Worm (Caenorhabditis elegans): ENCODE data around the gene srh-271.
"Not testable (repeated sequence)": the region's sequence is repeated elsewhere in the genome, so short reads cannot be mapped to it uniquely, and the experiment has no call there.

Gene srh-271

DNA sequence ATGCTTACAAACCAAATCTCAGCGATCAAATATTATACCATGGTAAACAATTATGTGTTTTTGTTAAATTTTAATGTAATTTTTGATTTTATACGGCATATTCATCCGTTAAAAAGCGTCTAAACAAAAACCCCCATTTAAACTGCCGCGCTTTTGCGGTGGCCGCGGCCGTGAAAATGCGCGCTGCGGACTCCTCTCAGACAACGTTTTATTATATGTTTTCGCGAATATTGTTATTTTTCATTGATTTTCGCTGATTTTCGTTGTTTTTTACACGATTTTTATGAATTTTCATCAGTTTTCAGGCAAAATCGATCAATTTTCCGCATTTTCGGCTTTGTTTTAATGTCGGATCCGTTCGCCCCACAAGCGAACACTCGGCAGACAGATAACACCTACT lies 16.8 kb upstream of the srh-271 start, which contains the start of gene W02H5.19:
W02H5.19 (plus strand) TSS at position 346 of the 400 bp plus-strand sequence.
- TF ChIP-seq hlh-1 (tag; optimal IDR thresholded peaks at IDR 0.05) (no peak), mep-1 (tag; optimal IDR thresholded peaks at IDR 0.05) (peak; percentile 36), lsy-2 (tag; optimal IDR thresholded peaks at IDR 0.05) (no peak), mls-2 (tag; optimal IDR thresholded peaks at IDR 0.05) (peak; percentile 36), pha-4 (tag; optimal IDR thresholded peaks at IDR 0.05) (peak; percentile 39), sptf-1 (tag; optimal IDR thresholded peaks at IDR 0.05) (peak; percentile 44), nhr-237 (tag; optimal IDR thresholded peaks at IDR 0.05) (peak; percentile 46), cnd-1 (tag; optimal IDR thresholded peaks at IDR 0.05) (peak; percentile 2), mab-5 (tag; optimal IDR thresholded peaks at IDR 0.05) (no peak), ces-1 (GFP tag; optimal IDR thresholded peaks at IDR 0.05) (peak; percentile 26), nhr-2 (tag; optimal IDR thresholded peaks at IDR 0.05) (no peak), lin-32 (GFP tag; optimal IDR thresholded peaks at IDR 0.05) (no peak), ceh-43 (GFP tag; optimal IDR thresholded peaks at IDR 0.05) (no peak), lin-13 (tag; optimal IDR thresholded peaks at IDR 0.05) (peak; percentile 6)

ce11 chrV:2625360-2625759 lies 3.6 kb upstream of the srh-271 start, which contains the start of gene sknr-1:
Gene sknr-1, minus strand, starts transcription at chrV:2625460.
- not testable (repeated sequence) for TF ChIP-seq mab-5 (tag; optimal IDR thresholded peaks at IDR 0.05); unc-120 (tag; optimal IDR thresholded peaks at IDR 0.05; ENCODE audit: poor library complexity, severe bottlenecking); nhr-76 (tag; optimal IDR thresholded peaks at IDR 0.05)

DNA sequence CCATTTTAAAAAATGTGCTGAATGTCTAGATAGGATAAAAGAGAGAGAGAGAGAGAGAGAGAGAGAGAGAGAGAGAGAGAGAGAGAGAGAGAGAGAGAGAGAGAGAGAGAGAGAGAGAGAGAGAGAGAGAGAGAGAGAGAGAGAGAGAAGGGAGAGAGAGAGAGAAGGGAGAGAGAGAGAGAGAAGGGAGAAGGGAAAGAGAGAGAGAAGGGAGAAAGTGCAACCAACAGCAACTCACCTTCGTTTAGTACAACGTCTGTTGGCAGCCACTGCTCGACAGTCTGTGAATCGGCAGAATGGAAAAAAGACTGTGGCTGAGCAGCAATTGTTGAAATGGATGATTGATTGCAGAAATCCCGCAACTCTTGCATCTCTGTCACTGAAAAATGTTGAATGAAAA lies 2.0 kb upstream of the srh-271 start:
- no peak for TF ChIP-seq unc-62 (GFP tag; optimal IDR thresholded peaks at IDR 0.05)
- TF ChIP-seq mls-2 (tag; optimal IDR thresholded peaks at IDR 0.05), result peak; percentile 3
- TF ChIP-seq ceh-83 (GFP tag; optimal IDR thresholded peaks at IDR 0.05), result no peak
- TF ChIP-seq M03D4.4 (tag; optimal IDR thresholded peaks at IDR 0.05), result peak; percentile 32
- TF ChIP-seq nhr-237 (tag; optimal IDR thresholded peaks at IDR 0.05), result no peak
- TF ChIP-seq ceh-43 (GFP tag; optimal IDR thresholded peaks at IDR 0.05), result no peak
- TF ChIP-seq nhr-28 (tag; optimal IDR thresholded peaks at IDR 0.05), result no peak
- no peak for TF ChIP-seq mab-5 (tag; optimal IDR thresholded peaks at IDR 0.05)
- no peak for TF ChIP-seq hlh-1 (tag; optimal IDR thresholded peaks at IDR 0.05)
- no peak for TF ChIP-seq sem-2 (GFP tag; optimal IDR thresholded peaks at IDR 0.05)
- no peak for TF ChIP-seq bed-3 (GFP tag; optimal IDR thresholded peaks at IDR 0.05)
- peak; percentile 45 for TF ChIP-seq lin-32 (GFP tag; optimal IDR thresholded peaks at IDR 0.05)
- TF ChIP-seq tbx-8 (GFP tag; optimal IDR thresholded peaks at IDR 0.05), result no peak

DNA sequence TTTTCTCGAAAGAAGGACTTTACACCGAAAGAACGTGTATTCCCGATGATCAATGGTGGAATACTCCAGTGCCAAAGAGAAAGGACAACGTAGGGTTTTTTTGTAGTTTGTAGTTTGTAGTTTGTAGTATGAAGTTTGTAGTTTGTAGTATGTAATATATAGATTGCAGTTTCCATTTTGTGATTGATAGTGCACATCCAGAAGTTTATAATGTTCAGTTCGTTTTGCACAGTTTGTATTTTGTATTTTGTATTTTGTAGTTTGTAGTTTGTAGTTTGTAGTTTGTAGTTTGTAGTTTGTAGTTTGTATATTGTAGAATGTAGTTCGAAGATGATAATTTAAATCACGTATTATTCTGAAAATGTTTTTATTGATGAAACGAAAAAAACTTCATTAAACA lies 4.3 kb downstream of the srh-271 start:
- no peak for TF ChIP-seq drap-1 (GFP tag; optimal IDR thresholded peaks at IDR 0.05)
- TF ChIP-seq unc-120 (tag; optimal IDR thresholded peaks at IDR 0.05; ENCODE audit: poor library complexity, severe bottlenecking), result no peak
- TF ChIP-seq nhr-28 (tag; optimal IDR thresholded peaks at IDR 0.05), result no peak
- TF ChIP-seq ceh-43 (GFP tag; optimal IDR thresholded peaks at IDR 0.05), result no peak
- no peak for TF ChIP-seq nhr-237 (tag; optimal IDR thresholded peaks at IDR 0.05)
- TF ChIP-seq ceh-39 (tag; optimal IDR thresholded peaks at IDR 0.05), result no peak
- TF ChIP-seq nhr-2 (tag; optimal IDR thresholded peaks at IDR 0.05), result no peak

DNA sequence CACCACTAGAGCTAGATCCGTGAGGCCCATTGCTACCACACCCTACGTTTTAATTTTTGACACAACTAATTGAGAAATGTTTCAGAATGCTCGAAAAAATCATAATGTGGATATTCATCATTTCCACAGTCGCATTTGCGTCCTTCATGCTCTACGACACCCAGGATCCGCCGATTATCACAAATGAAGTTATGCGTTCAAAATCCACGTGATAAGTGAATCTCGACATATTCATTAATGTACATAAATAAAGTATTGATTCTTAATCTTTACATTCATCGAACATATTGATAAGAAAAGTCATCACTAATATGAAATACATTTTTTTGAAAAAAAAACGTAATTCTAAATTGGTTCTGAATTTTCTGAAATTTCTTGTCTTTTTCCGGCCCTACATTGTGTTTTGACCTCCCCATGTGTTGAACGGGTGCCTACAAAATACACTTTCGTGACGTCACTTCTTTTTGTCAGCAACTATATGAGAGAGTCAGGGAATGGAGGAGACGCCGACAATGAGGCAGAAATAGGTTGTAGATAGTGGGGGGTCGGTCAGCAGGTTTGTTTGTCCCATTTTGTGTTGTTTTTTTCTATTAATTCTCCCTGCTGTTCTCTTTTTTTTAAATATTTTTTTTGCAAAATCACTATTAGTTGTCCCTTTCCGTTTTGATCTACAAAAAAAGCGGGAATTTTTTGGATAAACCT lies 6.6 kb downstream of the srh-271 start, which contains the start of gene F53E10.1:
F53E10.1 (plus strand) TSS at position 325 of the 702 bp plus-strand sequence.
- TF ChIP-seq ceh-83 (GFP tag; optimal IDR thresholded peaks at IDR 0.05), result peak; percentile 7
- TF ChIP-seq bed-3 (GFP tag; optimal IDR thresholded peaks at IDR 0.05), result no peak

ce11 chrV:2608352-2608751 lies 13.4 kb downstream of the srh-271 start, which contains the start of gene acr-17:
Gene acr-17, plus strand, starts transcription at chrV:2608652.
- no peak for TF ChIP-seq nhr-2 (tag; optimal IDR thresholded peaks at IDR 0.05)
- TF ChIP-seq ham-2 (GFP tag; optimal IDR thresholded peaks at IDR 0.05), result no peak
- no peak for TF ChIP-seq hlh-1 (tag; optimal IDR thresholded peaks at IDR 0.05)
- TF ChIP-seq unc-120 (tag; optimal IDR thresholded peaks at IDR 0.05; ENCODE audit: poor library complexity, severe bottlenecking), result no peak
- no peak for TF ChIP-seq zip-8 (tag; optimal IDR thresholded peaks at IDR 0.05)
- no peak for TF ChIP-seq ceh-83 (GFP tag; optimal IDR thresholded peaks at IDR 0.05)
- TF ChIP-seq tbx-8 (GFP tag; optimal IDR thresholded peaks at IDR 0.05), result no peak

Measured in whole organism, mixed stage, embryonic.